Fruit fly (Drosophila melanogaster): ENCODE measurements around the gene jar.
A peak's percentile ranks its signal among the peaks of the same experiment; 100 is the strongest.

jar gene

DNA sequence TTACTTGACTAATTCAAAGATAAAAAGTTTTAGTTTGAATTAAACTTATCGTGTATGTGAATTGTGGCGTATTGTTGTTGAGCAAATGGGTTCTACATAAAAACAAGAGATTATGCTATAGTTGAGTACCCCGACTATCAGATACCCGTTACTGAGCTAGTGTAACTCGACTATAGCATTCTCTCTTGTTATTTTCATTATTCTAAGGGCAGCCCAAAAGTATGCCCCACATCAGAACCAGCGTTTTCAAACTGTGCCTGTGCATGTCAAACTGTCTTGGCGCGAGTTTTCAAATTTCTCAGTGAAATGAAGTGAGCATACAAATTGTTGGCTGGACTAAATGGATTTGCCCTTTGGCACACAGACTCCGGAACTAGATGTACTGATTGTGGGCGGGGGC lies 8.3 kb upstream of the jar start, which contains the start of gene shps (continued):
- peak; percentile 82 for TF ChIP-seq vnd (GFP tag; IDR thresholded peaks at IDR 0.05; ENCODE audit: partially characterized antibody)
- TF ChIP-seq dm (GFP tag; optimal IDR thresholded peaks at IDR 0.05): no peak
- peak; percentile 88 for TF ChIP-seq bbx (GFP tag; IDR thresholded peaks at IDR 0.05; ENCODE audit: partially characterized antibody)
- peak; percentile 50; the same call in 1 of the 2 replicates for TF ChIP-seq unc-4 (GFP tag; IDR thresholded peaks at IDR 0.05; ENCODE audit: partially characterized antibody)
- no peak for TF ChIP-seq Atf6 (GFP tag; IDR thresholded peaks at IDR 0.05)
- TF ChIP-seq HLH4C (GFP tag; IDR thresholded peaks at IDR 0.05; ENCODE audit: partially characterized antibody): peak; percentile 98
- TF ChIP-seq CG14860 (GFP tag; IDR thresholded peaks at IDR 0.05; ENCODE audit: partially characterized antibody): peak; percentile 94
- TF ChIP-seq CG6175 (GFP tag; IDR thresholded peaks at IDR 0.05): 0 out of 3 replicates have a peak, but pooled peaks have one; percentile 14
- TF ChIP-seq CG32532 (GFP tag; IDR thresholded peaks at IDR 0.05): no peak
- peak; percentile 71 for TF ChIP-seq inv (GFP tag; IDR thresholded peaks at IDR 0.05; ENCODE audit: partially characterized antibody)
- TF ChIP-seq pan (optimal IDR thresholded peaks at IDR 0.05): peak in 1 of 2 experiments; percentile 13
- no peak for TF ChIP-seq pan (GFP tag; optimal IDR thresholded peaks at IDR 0.05 in 1 of 2, IDR thresholded peaks at IDR 0.05 in 1 of 2)
- TF ChIP-seq stc (GFP tag; IDR thresholded peaks at IDR 0.05): no peak
- 0 out of 3 replicates have a peak, but pooled peaks have one; percentile 28 for TF ChIP-seq Optix (GFP tag; IDR thresholded peaks at IDR 0.05)
- TF ChIP-seq nau (GFP tag; optimal IDR thresholded peaks at IDR 0.05): no peak
- no peak for TF ChIP-seq Pdp1 (GFP tag; optimal IDR thresholded peaks at IDR 0.05)
- TF ChIP-seq Med (GFP tag): peak; percentile 53
- peak; percentile 98 for TF ChIP-seq Dp (GFP tag; optimal IDR thresholded peaks at IDR 0.05)
- no peak for TF ChIP-seq BEAF-32 (GFP tag; optimal IDR thresholded peaks at IDR 0.05)
- no peak for TF ChIP-seq CG11398 (GFP tag; optimal IDR thresholded peaks at IDR 0.05)
- TF ChIP-seq CG33557 (GFP tag; optimal IDR thresholded peaks at IDR 0.05): no peak
- TF ChIP-seq lbe (GFP tag; optimal IDR thresholded peaks at IDR 0.05): no peak
- TF ChIP-seq cas (GFP tag; IDR thresholded peaks at IDR 0.05): no peak
- peak; percentile 92 for TF ChIP-seq hb (GFP tag; IDR thresholded peaks at IDR 0.05; ENCODE audit: partially characterized antibody)
- TF ChIP-seq Tbp (GFP tag; optimal IDR thresholded peaks at IDR 0.05): peak; percentile 91
- TF ChIP-seq CG6791 (GFP tag; IDR thresholded peaks at IDR 0.05; ENCODE audit: partially characterized antibody): peak; percentile 98
- peak; percentile 97 for TF ChIP-seq CG16813 (GFP tag; IDR thresholded peaks at IDR 0.05; ENCODE audit: partially characterized antibody)
- TF ChIP-seq Drgx (GFP tag; IDR thresholded peaks at IDR 0.05): no peak
- 0 out of 2 replicates have a peak, but pooled peaks have one; percentile 6 for TF ChIP-seq chm (GFP tag; IDR thresholded peaks at IDR 0.05)
- no peak for TF ChIP-seq CG11723 (GFP tag; optimal IDR thresholded peaks at IDR 0.05)
- TF ChIP-seq D (optimal IDR thresholded peaks at IDR 0.05): no peak
- no peak for TF ChIP-seq D (GFP tag; optimal IDR thresholded peaks at IDR 0.05)
- 0 out of 4 replicates have a peak, but pooled peaks have one; percentile 40 for TF ChIP-seq chinmo (GFP tag; IDR thresholded peaks at IDR 0.05; ENCODE audit: partially characterized antibody)
- peak; percentile 88 for TF ChIP-seq Opbp (GFP tag; IDR thresholded peaks at IDR 0.05; ENCODE audit: partially characterized antibody)
- TF ChIP-seq CG7963 (GFP tag; IDR thresholded peaks at IDR 0.05; ENCODE audit: partially characterized antibody): peak; percentile 92
- peak; percentile 96 for TF ChIP-seq ato (GFP tag; IDR thresholded peaks at IDR 0.05; ENCODE audit: partially characterized antibody)
- peak; percentile 36; the same call in 1 of the 3 replicates for TF ChIP-seq Doc3 (GFP tag; IDR thresholded peaks at IDR 0.05; ENCODE audit: partially characterized antibody)
- no peak for TF ChIP-seq CG7271 (tag; optimal IDR thresholded peaks at IDR 0.05)
- peak; percentile 3 for TF ChIP-seq CG1603 (tag; optimal IDR thresholded peaks at IDR 0.05)
- peak; percentile 100 for TF ChIP-seq CG6654 (GFP tag; optimal IDR thresholded peaks at IDR 0.05)
- TF ChIP-seq CG17186 (GFP tag; optimal IDR thresholded peaks at IDR 0.05): no peak
- TF ChIP-seq CG15269 (tag; optimal IDR thresholded peaks at IDR 0.05): no peak
- TF ChIP-seq knrl (GFP tag; IDR thresholded peaks at IDR 0.05; ENCODE audit: partially characterized antibody): peak; percentile 72; the same call in 2 of the 3 replicates
- TF ChIP-seq zen2 (GFP tag; IDR thresholded peaks at IDR 0.05; ENCODE audit: partially characterized antibody): peak; percentile 30; the same call in 1 of the 3 replicates
- peak; percentile 99 for TF ChIP-seq tna (GFP tag; IDR thresholded peaks at IDR 0.05; ENCODE audit: partially characterized antibody)
- TF ChIP-seq Scr (GFP tag; IDR thresholded peaks at IDR 0.05; ENCODE audit: partially characterized antibody): peak; percentile 78
- 0 out of 3 replicates have a peak, but pooled peaks have one; percentile 19 for TF ChIP-seq CG34422 (GFP tag; IDR thresholded peaks at IDR 0.05)
- TF ChIP-seq HmgZ (tag; optimal IDR thresholded peaks at IDR 0.05): peak; percentile 36

Measured in whole organism, embryonic.